Worm (Caenorhabditis elegans) whole organism, L1 larva: ENCODE data around the gene sre-1.

Experiments used
- C16A3.4 ChIP-seq: fragments of 150-350 bp; optimal IDR thresholded peaks from 2 replicates; lab custom pipeline; 2014; ENCODE audit warnings: missing biosample characterization, missing genetic modification characterization
- C34B4.2 ChIP-seq: sonication (generic microtip); optimal IDR thresholded peaks from 2 replicates; lab custom pipeline; 2017; ENCODE audit warnings: mild to moderate bottlenecking, missing genetic modification characterization, missing compliant biosample characterization
- ama-1 ChIP-seq: fragments of 150-350 bp; optimal IDR thresholded peaks from 2 replicates; lab custom pipeline; 2014
- blmp-1 ChIP-seq: fragments of 150-350 bp; optimal IDR thresholded peaks from 2 replicates; lab custom pipeline; 2014; ENCODE audit warnings: missing biosample characterization, missing genetic modification characterization
- dsc-1 ChIP-seq: sonication (generic microtip); optimal IDR thresholded peaks from 2 replicates; lab custom pipeline; 2016; ENCODE audit warnings: mild to moderate bottlenecking, missing genetic modification characterization, missing compliant biosample characterization
- efl-1 ChIP-seq, 4 experiments: fragments of 150-350 bp; optimal IDR thresholded peaks in 3 of 4; peaks in 1 of 4; 1 replicate in 1 of 4; 2 replicates in 3 of 4; lab custom pipeline; 2014; ENCODE audit warnings: missing biosample characterization in 2 of 4, missing genetic modification characterization in 2 of 4, missing genetic modification reagents in 2 of 4
- efl-3 ChIP-seq: fragments of 200-800 bp; sonication (Bioruptor generic); optimal IDR thresholded peaks from 2 replicates; lab custom pipeline; 2018; ENCODE audit warnings: mild to moderate bottlenecking, missing genetic modification characterization, missing compliant biosample characterization
- egl-13 ChIP-seq: sonication (generic microtip); optimal IDR thresholded peaks from 2 replicates; lab custom pipeline; 2016; ENCODE audit warnings: missing genotype, missing genetic modification reagents, missing genetic modification characterization, missing compliant biosample characterization
- elt-3 ChIP-seq, 6 experiments: fragments of 150-350 bp in 1 of 6; sonication (generic microtip); optimal IDR thresholded peaks; 2 replicates each; lab custom pipeline; 2017 to 2018; ENCODE audit warnings: missing biosample characterization in 6 of 6, missing genetic modification characterization in 6 of 6, inconsistent platforms in 1 of 6
- fkh-10 ChIP-seq: sonication (generic microtip); optimal IDR thresholded peaks from 2 replicates; lab custom pipeline; 2017; ENCODE audit warnings: missing biosample characterization, missing genetic modification reagents, missing genetic modification characterization
- fkh-4 ChIP-seq: sonication (generic microtip); optimal IDR thresholded peaks from 2 replicates; lab custom pipeline; 2016; ENCODE audit warnings: missing compliant biosample characterization, missing genetic modification characterization, borderline replicate concordance
- fos-1 ChIP-seq: fragments of 150-350 bp; optimal IDR thresholded peaks from 2 replicates; lab custom pipeline; 2014; ENCODE audit warnings: missing biosample characterization, missing genetic modification characterization
- grh-1 ChIP-seq: fragments of 200-800 bp; sonication (Bioruptor generic); IDR thresholded peaks from 2 replicates; pipeline ENCODE4 v1.3.6; 2022; ENCODE audit warnings: missing genetic modification reagents, missing genetic modification characterization, missing compliant biosample characterization
- hlh-17 ChIP-seq: fragments of 200-800 bp; sonication (Bioruptor generic); optimal IDR thresholded peaks from 2 replicates; lab custom pipeline; 2018; ENCODE audit warnings: missing genetic modification characterization, mild to moderate bottlenecking, missing compliant biosample characterization, moderate library complexity, borderline replicate concordance
- hlh-4 ChIP-seq: sonication (generic microtip); optimal IDR thresholded peaks from 2 replicates; lab custom pipeline; 2016; ENCODE audit warnings: mild to moderate bottlenecking, missing genetic modification characterization, missing compliant biosample characterization
- hpl-2 ChIP-seq: fragments of 150-350 bp; optimal IDR thresholded peaks from 2 replicates; lab custom pipeline; 2014; ENCODE audit warnings: missing biosample characterization, missing genetic modification reagents, missing genetic modification characterization
- jun-1 ChIP-seq: fragments of 150-350 bp; optimal IDR thresholded peaks from 2 replicates; lab custom pipeline; 2014; ENCODE audit warnings: missing biosample characterization, missing genetic modification reagents, missing genetic modification characterization
- lin-13 ChIP-seq: fragments of 150-350 bp; optimal IDR thresholded peaks from 2 replicates; lab custom pipeline; 2014; ENCODE audit warnings: missing biosample characterization, missing genetic modification reagents, missing genetic modification characterization
- lin-14 ChIP-seq: fragments of 200-800 bp; sonication (Bioruptor generic); optimal IDR thresholded peaks from 2 replicates; lab custom pipeline; 2018; ENCODE audit warnings: mild to moderate bottlenecking, missing genetic modification characterization, moderate library complexity, missing compliant biosample characterization
- lin-35 ChIP-seq, 2 experiments: fragments of 150-350 bp; optimal IDR thresholded peaks; 2 replicates each; lab custom pipeline; 2014; ENCODE audit warnings: missing biosample characterization in 2 of 2, missing genetic modification characterization in 2 of 2, missing genetic modification reagents in 2 of 2
- lsy-2 ChIP-seq, 2 experiments: fragments of 150-350 bp; optimal IDR thresholded peaks; 2 replicates each; lab custom pipeline; 2014; ENCODE audit warnings: missing biosample characterization in 2 of 2, missing genetic modification characterization in 2 of 2
- mab-9 ChIP-seq: fragments of 200-800 bp; sonication (Bioruptor generic); IDR thresholded peaks from 2 replicates; pipeline ENCODE4 v1.3.6; 2022; ENCODE audit warnings: missing genetic modification reagents, missing genetic modification characterization, missing compliant biosample characterization
- mdl-1 ChIP-seq, 2 experiments: fragments of 150-350 bp; optimal IDR thresholded peaks; 2 replicates each; lab custom pipeline; 2014 to 2017; ENCODE audit warnings: missing biosample characterization in 2 of 2, missing genetic modification characterization in 2 of 2, inconsistent platforms in 1 of 2
- mep-1 ChIP-seq: fragments of 150-350 bp; optimal IDR thresholded peaks from 2 replicates; lab custom pipeline; 2014; ENCODE audit warnings: missing biosample characterization, missing genetic modification characterization
- nhr-12 ChIP-seq: sonication (generic microtip); optimal IDR thresholded peaks from 2 replicates; lab custom pipeline; 2017; ENCODE audit warnings: missing biosample characterization, missing genetic modification characterization
- nhr-19 ChIP-seq: fragments of 200-800 bp; sonication (Bioruptor generic); conservative IDR thresholded peaks from 2 replicates; pipeline ENCODE4 v1.3.6; 2022; ENCODE audit warnings: missing genetic modification characterization, missing compliant biosample characterization
- nhr-237 ChIP-seq: fragments of 150-350 bp; optimal IDR thresholded peaks from 2 replicates; lab custom pipeline; 2014; ENCODE audit warnings: missing biosample characterization, missing genetic modification characterization
- nhr-71 ChIP-seq: sonication (generic microtip); optimal IDR thresholded peaks from 2 replicates; lab custom pipeline; 2016; ENCODE audit warnings: mild to moderate bottlenecking, missing genetic modification characterization, moderate library complexity, missing compliant biosample characterization
- nhr-76 ChIP-seq: sonication (generic microtip); optimal IDR thresholded peaks from 2 replicates; lab custom pipeline; 2017; ENCODE audit warnings: missing biosample characterization, missing genetic modification characterization
- nhr-77 ChIP-seq: fragments of 150-350 bp; optimal IDR thresholded peaks from 2 replicates; lab custom pipeline; 2014; ENCODE audit warnings: missing biosample characterization, missing genetic modification characterization
- nhr-85 ChIP-seq: sonication (generic microtip); peaks from one replicate; lab custom pipeline; 2016; ENCODE audit warnings: missing genetic modification characterization, inconsistent platforms, missing compliant biosample characterization
- pax-3 ChIP-seq: fragments of 200-800 bp; sonication (Bioruptor generic); optimal IDR thresholded peaks from 2 replicates; lab custom pipeline; 2018; ENCODE audit warnings: mild to moderate bottlenecking, missing genetic modification characterization, moderate library complexity, missing compliant biosample characterization
- skn-1 ChIP-seq: fragments of 150-350 bp; optimal IDR thresholded peaks from 2 replicates; lab custom pipeline; 2014; ENCODE audit warnings: missing biosample characterization, missing genetic modification characterization
- snu-23 ChIP-seq: sonication (generic microtip); optimal IDR thresholded peaks from 2 replicates; lab custom pipeline; 2016; ENCODE audit warnings: missing genetic modification characterization, missing compliant biosample characterization
- sox-4 ChIP-seq: sonication (generic microtip); optimal IDR thresholded peaks from 2 replicates; lab custom pipeline; 2016; ENCODE audit warnings: missing genetic modification characterization, missing compliant biosample characterization
- swsn-7 ChIP-seq: sonication (generic microtip); optimal IDR thresholded peaks from 2 replicates; lab custom pipeline; 2016; ENCODE audit warnings: missing genetic modification characterization, missing compliant biosample characterization
- unc-130 ChIP-seq: fragments of 150-350 bp; optimal IDR thresholded peaks from 2 replicates; lab custom pipeline; 2017; ENCODE audit warnings: missing biosample characterization, missing genetic modification characterization, inconsistent platforms
- unc-30 ChIP-seq: sonication (generic microtip); optimal IDR thresholded peaks from 2 replicates; lab custom pipeline; 2017; ENCODE audit warnings: missing biosample characterization, missing genetic modification characterization
- unc-62 ChIP-seq: fragments of 150-350 bp; optimal IDR thresholded peaks from 2 replicates; lab custom pipeline; 2014; ENCODE audit warnings: missing biosample characterization, missing genetic modification reagents, missing genetic modification characterization
- unc-86 ChIP-seq: sonication (generic microtip); optimal IDR thresholded peaks from 2 replicates; lab custom pipeline; 2016; ENCODE audit warnings: missing genetic modification characterization, missing compliant biosample characterization
- unc-98 ChIP-seq: fragments of 200-800 bp; sonication (Bioruptor generic); IDR thresholded peaks from 2 replicates; pipeline ENCODE4 v1.3.6; 2022; ENCODE audit warnings: missing genetic modification characterization, missing compliant biosample characterization
- vab-15 ChIP-seq: sonication (generic microtip); optimal IDR thresholded peaks from 2 replicates; lab custom pipeline; 2017; ENCODE audit warnings: missing genotype, mild to moderate bottlenecking, missing genetic modification characterization, missing compliant biosample characterization
- xbp-1 ChIP-seq: sonication (generic microtip); optimal IDR thresholded peaks from 2 replicates; lab custom pipeline; 2016; ENCODE audit warnings: missing genetic modification characterization, missing compliant biosample characterization
- zag-1 ChIP-seq: fragments of 150-350 bp; optimal IDR thresholded peaks from 2 replicates; lab custom pipeline; 2014; ENCODE audit warnings: missing biosample characterization, missing genetic modification characterization
- zip-4 ChIP-seq: fragments of 200-800 bp; sonication (Bioruptor generic); optimal IDR thresholded peaks from 2 replicates; lab custom pipeline; 2018; ENCODE audit warnings: mild to moderate bottlenecking, missing genetic modification characterization, moderate library complexity, missing compliant biosample characterization

The sre-1 gene

ce11 chrII:7756810-7757209 is 47.3 kb downstream of the sre-1 start (continued):
- TF ChIP-seq efl-1 (optimal IDR thresholded peaks at IDR 0.05; lab: Kevin White, UChicago) (peak; percentile 32 to 53), efl-1 (GFP tag; optimal IDR thresholded peaks at IDR 0.05 in 1 of 2; lab: Kevin White, UChicago) (peak in 1 of 2 experiments; percentile 0), hlh-17 (GFP tag; lab: Kevin White, UChicago) (no peak), unc-30 (tag; lab: Kevin White, UChicago) (no peak), nhr-76 (no peak), fkh-4 (tag; lab: Kevin White, UChicago) (no peak), pax-3 (tag; lab: Kevin White, UChicago) (no peak), nhr-77 (no peak), efl-3 (GFP tag; lab: Kevin White, UChicago) (no peak), fkh-10 (GFP tag; lab: Kevin White, UChicago) (no peak), unc-98 (GFP tag; lab: Robert Waterston, UW) (no peak), mep-1 (tag; lab: Kevin White, UChicago) (peak; percentile 61), mab-9 (GFP tag; lab: Robert Waterston, UW) (peak; percentile 14; the same call in 1 of the 2 replicates), swsn-7 (tag; lab: Kevin White, UChicago) (peak; percentile 37), ama-1 (lab: Kevin White, UChicago) (peak; percentile 55), jun-1 (tag; lab: Kevin White, UChicago) (no peak), sox-4 (tag; lab: Kevin White, UChicago) (no peak), lsy-2 (tag; optimal IDR thresholded peaks at IDR 0.05; lab: Kevin White, UChicago) (peak; percentile 27 to 56), xbp-1 (tag; lab: Kevin White, UChicago) (peak; percentile 23), unc-130 (tag; lab: Kevin White, UChicago) (peak; percentile 63), egl-13 (tag; lab: Kevin White, UChicago) (no peak), hlh-4 (tag; lab: Kevin White, UChicago) (no peak), nhr-19 (peak; percentile 97), skn-1 (tag; lab: Kevin White, UChicago) (peak; percentile 8), lin-35 (GFP tag; optimal IDR thresholded peaks at IDR 0.05; lab: Kevin White, UChicago) (peak; percentile 23 to 75), nhr-237 (tag; lab: Kevin White, UChicago) (no peak), fos-1 (tag; lab: Kevin White, UChicago) (no peak), zip-4 (GFP tag; lab: Kevin White, UChicago) (no peak), dsc-1 (tag; lab: Kevin White, UChicago) (no peak), C34B4.2 (no peak), hpl-2 (GFP tag; lab: Kevin White, UChicago) (peak; percentile 2), mdl-1 (tag; optimal IDR thresholded peaks at IDR 0.05; lab: Kevin White, UChicago) (peak in 1 of 2 experiments; percentile 59), unc-86 (tag; lab: Kevin White, UChicago) (no peak), snu-23 (GFP tag; lab: Kevin White, UChicago) (peak; percentile 84), vab-15 (tag; lab: Kevin White, UChicago) (no peak), lin-14 (GFP tag; lab: Kevin White, UChicago) (peak; percentile 66), blmp-1 (tag; lab: Kevin White, UChicago) (peak; percentile 28), elt-3 (tag; optimal IDR thresholded peaks at IDR 0.05; lab: Kevin White, UChicago) (peak in 3 of 6 experiments; percentile 12 to 67 (median 62)), nhr-12 (tag; lab: Kevin White, UChicago) (no peak), grh-1 (peak; percentile 37; the same call in 1 of the 2 replicates), nhr-85 (peak; percentile 88), nhr-71 (tag; lab: Kevin White, UChicago) (peak; percentile 83), lin-13 (GFP tag; lab: Kevin White, UChicago) (peak; percentile 11), zag-1 (tag; lab: Kevin White, UChicago) (no peak), unc-62 (no peak), C16A3.4 (tag; lab: Kevin White, UChicago) (peak; percentile 73)
